Worm (Caenorhabditis elegans): ENCODE measurements around the gene srw-44.

srw-44 gene

DNA sequence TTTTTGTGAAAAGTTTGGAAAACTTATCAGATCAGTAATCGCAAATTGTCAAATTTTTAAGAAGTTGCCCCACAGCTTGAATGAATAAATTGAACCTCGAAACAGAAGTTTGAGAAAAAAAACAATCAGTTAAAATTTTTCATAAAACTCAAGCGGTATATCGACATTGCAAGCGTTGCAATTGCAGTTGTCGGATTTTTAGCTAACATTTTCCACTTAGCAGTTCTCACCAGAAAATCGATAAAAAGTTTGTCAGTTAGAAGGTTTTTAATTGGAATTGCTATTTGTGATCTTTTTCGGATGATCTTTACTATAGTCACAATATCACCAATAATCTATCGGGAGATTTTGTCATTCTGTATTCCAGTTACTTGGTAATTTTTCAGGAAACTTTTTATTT, 5.6 kb downstream of the srw-44 start, which contains the start of gene srw-43:
Gene srw-43, plus strand, starts transcription at position 301 of the 400 bp plus-strand sequence.
- TF ChIP-seq elt-3 (tag; optimal IDR thresholded peaks at IDR 0.05): no peak
- no peak for TF ChIP-seq snpc-4 (tag; optimal IDR thresholded peaks at IDR 0.05)
- no peak for TF ChIP-seq ham-2 (GFP tag; optimal IDR thresholded peaks at IDR 0.05)
- no peak for TF ChIP-seq nhr-76 (tag; optimal IDR thresholded peaks at IDR 0.05)
- no peak for TF ChIP-seq ceh-43 (GFP tag; optimal IDR thresholded peaks at IDR 0.05)
- no peak for TF ChIP-seq sptf-1 (tag; optimal IDR thresholded peaks at IDR 0.05)
- no peak for TF ChIP-seq ceh-39 (tag; optimal IDR thresholded peaks at IDR 0.05)
- no peak for TF ChIP-seq unc-62 (GFP tag; optimal IDR thresholded peaks at IDR 0.05)
- TF ChIP-seq drap-1 (GFP tag; optimal IDR thresholded peaks at IDR 0.05): no peak
- no peak for TF ChIP-seq nhr-237 (tag; optimal IDR thresholded peaks at IDR 0.05)
- no peak for TF ChIP-seq unc-39 (tag; optimal IDR thresholded peaks at IDR 0.05)
- TF ChIP-seq ceh-83 (GFP tag; optimal IDR thresholded peaks at IDR 0.05): no peak
- no peak for TF ChIP-seq nhr-12 (tag; optimal IDR thresholded peaks at IDR 0.05)
- no peak for TF ChIP-seq sem-2 (GFP tag; optimal IDR thresholded peaks at IDR 0.05)

DNA sequence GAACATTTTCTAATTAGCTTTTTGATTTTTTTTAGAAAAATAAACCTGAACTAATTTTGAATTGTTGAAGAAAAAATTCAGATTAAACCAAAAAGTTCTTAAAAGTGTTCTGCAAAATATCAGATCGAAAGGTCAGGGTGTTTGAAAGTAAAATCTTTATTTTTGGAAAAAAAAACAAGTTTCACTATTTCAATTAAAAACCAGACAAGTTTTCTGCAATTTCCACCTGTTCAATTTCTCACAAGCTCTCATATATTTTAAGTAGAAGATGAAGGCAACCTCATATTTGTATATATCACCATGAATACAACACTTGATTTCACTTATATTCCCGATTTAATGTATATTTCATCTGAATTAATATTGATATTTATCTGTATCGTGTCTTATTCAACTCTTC, 7.1 kb downstream of the srw-44 start, which contains the start of gene srz-102:
Gene srz-102, plus strand, starts transcription at position 301 of the 400 bp plus-strand sequence.
- TF ChIP-seq unc-120 (tag; optimal IDR thresholded peaks at IDR 0.05; ENCODE audit: poor library complexity, severe bottlenecking) (no peak), nhr-12 (tag; optimal IDR thresholded peaks at IDR 0.05) (no peak), lin-13 (tag; optimal IDR thresholded peaks at IDR 0.05) (no peak), mab-5 (tag; optimal IDR thresholded peaks at IDR 0.05) (no peak)

DNA sequence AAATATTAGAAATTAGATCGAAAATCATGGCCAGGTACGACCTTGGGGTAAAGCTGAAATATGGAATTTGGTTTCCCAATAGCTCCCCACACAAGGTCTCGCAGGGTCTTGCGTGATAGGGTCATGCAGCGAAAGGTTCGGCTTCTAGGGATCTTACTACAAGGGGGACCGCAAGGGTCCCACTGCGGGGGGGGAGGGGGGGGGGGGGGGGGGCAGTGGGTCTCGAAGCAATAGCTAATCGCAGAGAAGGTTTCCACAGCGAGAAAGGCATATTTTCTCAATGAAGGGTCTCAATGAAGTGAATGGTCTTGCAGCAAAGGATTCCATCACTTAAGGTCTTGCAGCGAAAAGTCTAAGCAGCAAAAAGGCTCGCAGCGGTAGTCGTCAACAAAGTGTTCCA, 12.9 kb downstream of the srw-44 start:
- TF ChIP-seq lin-32 (GFP tag; optimal IDR thresholded peaks at IDR 0.05): no peak
- no peak for TF ChIP-seq cnd-1 (tag; optimal IDR thresholded peaks at IDR 0.05)
- TF ChIP-seq snpc-4 (tag; optimal IDR thresholded peaks at IDR 0.05): no peak
- TF ChIP-seq elt-1 (tag; optimal IDR thresholded peaks at IDR 0.05; ENCODE audit: borderline replicate concordance, insufficient read depth): no peak
- no peak for TF ChIP-seq drap-1 (GFP tag; optimal IDR thresholded peaks at IDR 0.05)
- no peak for TF ChIP-seq blmp-1 (tag; optimal IDR thresholded peaks at IDR 0.05)
- TF ChIP-seq ham-2 (GFP tag; optimal IDR thresholded peaks at IDR 0.05): no peak
- TF ChIP-seq ztf-11 (tag; optimal IDR thresholded peaks at IDR 0.05): no peak
- TF ChIP-seq bed-3 (GFP tag; optimal IDR thresholded peaks at IDR 0.05): no peak
- no peak for TF ChIP-seq nhr-237 (tag; optimal IDR thresholded peaks at IDR 0.05)
- no peak for TF ChIP-seq unc-39 (tag; optimal IDR thresholded peaks at IDR 0.05)
- no peak for TF ChIP-seq M03D4.4 (tag; optimal IDR thresholded peaks at IDR 0.05)
- no peak for TF ChIP-seq ceh-39 (tag; optimal IDR thresholded peaks at IDR 0.05)
- TF ChIP-seq sem-2 (GFP tag; optimal IDR thresholded peaks at IDR 0.05): no peak
- TF ChIP-seq mep-1 (tag; optimal IDR thresholded peaks at IDR 0.05): no peak
- TF ChIP-seq tbx-8 (GFP tag; optimal IDR thresholded peaks at IDR 0.05): no peak
- no peak for TF ChIP-seq nhr-12 (tag; optimal IDR thresholded peaks at IDR 0.05)
- no peak for TF ChIP-seq sptf-1 (tag; optimal IDR thresholded peaks at IDR 0.05)
- no peak for TF ChIP-seq ceh-43 (GFP tag; optimal IDR thresholded peaks at IDR 0.05)
- no peak for TF ChIP-seq pha-4 (tag; optimal IDR thresholded peaks at IDR 0.05)

DNA sequence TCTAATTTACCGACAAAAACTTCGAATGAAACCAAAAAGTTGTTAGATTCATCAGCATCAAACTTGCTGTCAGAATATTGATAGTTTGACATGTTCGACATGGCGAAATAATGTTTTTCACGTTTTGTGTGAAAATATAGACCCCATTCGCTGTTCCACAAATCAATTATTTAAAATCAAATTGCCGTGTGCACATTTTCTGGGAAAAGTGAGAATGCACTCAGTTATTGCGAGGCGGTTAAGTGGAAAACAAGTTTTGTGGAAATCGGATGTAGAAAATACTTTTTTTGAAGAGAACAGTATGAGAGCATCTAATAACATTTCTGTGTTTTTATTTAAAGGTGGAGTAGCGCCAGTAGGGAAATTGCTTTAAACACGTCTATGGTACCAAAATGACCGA, 13.7 kb downstream of the srw-44 start, which contains the start of gene srw-42:
Gene srw-42, minus strand, starts transcription at position 101 of the 400 bp plus-strand sequence.
- no peak for TF ChIP-seq ceh-39 (tag; optimal IDR thresholded peaks at IDR 0.05)
- no peak for TF ChIP-seq snpc-4 (tag; optimal IDR thresholded peaks at IDR 0.05)
- no peak for TF ChIP-seq hlh-1 (tag; optimal IDR thresholded peaks at IDR 0.05)
- no peak for TF ChIP-seq cnd-1 (tag; optimal IDR thresholded peaks at IDR 0.05)
- TF ChIP-seq elt-1 (tag; optimal IDR thresholded peaks at IDR 0.05; ENCODE audit: borderline replicate concordance, insufficient read depth): no peak
- no peak for TF ChIP-seq bed-3 (GFP tag; optimal IDR thresholded peaks at IDR 0.05)
- TF ChIP-seq M03D4.4 (tag; optimal IDR thresholded peaks at IDR 0.05): no peak
- no peak for TF ChIP-seq blmp-1 (tag; optimal IDR thresholded peaks at IDR 0.05)
- no peak for TF ChIP-seq lin-32 (GFP tag; optimal IDR thresholded peaks at IDR 0.05)
- no peak for TF ChIP-seq mls-2 (tag; optimal IDR thresholded peaks at IDR 0.05)
- TF ChIP-seq lin-13 (tag; optimal IDR thresholded peaks at IDR 0.05): no peak
- TF ChIP-seq unc-62 (GFP tag; optimal IDR thresholded peaks at IDR 0.05): no peak
- no peak for TF ChIP-seq ztf-11 (tag; optimal IDR thresholded peaks at IDR 0.05)
- TF ChIP-seq nhr-76 (tag; optimal IDR thresholded peaks at IDR 0.05): no peak
- no peak for TF ChIP-seq nhr-237 (tag; optimal IDR thresholded peaks at IDR 0.05)
- TF ChIP-seq drap-1 (GFP tag; optimal IDR thresholded peaks at IDR 0.05): no peak
- no peak for TF ChIP-seq lsy-2 (tag; optimal IDR thresholded peaks at IDR 0.05)
- no peak for TF ChIP-seq pha-4 (tag; optimal IDR thresholded peaks at IDR 0.05)

DNA sequence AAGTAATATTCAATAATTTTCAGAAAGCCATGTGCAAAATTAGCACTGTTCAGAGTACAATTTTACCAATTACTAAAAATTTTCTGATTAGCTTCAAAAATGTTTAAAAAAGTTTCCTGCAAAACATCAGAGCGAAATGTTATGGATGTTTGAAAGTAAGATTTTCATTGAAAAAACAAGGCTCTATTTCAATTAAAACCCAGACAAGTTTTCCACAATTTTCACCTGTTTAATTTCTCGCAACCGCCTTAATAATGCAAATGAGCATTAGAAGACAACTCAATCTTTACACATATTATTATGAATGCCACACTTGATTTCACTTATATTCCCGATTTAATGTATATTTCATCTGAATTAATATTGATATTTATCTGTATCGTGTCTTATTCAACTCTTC, 14.5 kb downstream of the srw-44 start, which contains the start of gene srz-101:
Gene srz-101, plus strand, starts transcription at position 301 of the 400 bp plus-strand sequence.
- TF ChIP-seq unc-120 (tag; optimal IDR thresholded peaks at IDR 0.05; ENCODE audit: poor library complexity, severe bottlenecking): no peak
- no peak for TF ChIP-seq ces-1 (GFP tag; optimal IDR thresholded peaks at IDR 0.05)
- TF ChIP-seq ham-2 (GFP tag; optimal IDR thresholded peaks at IDR 0.05): no peak
- no peak for TF ChIP-seq ceh-83 (GFP tag; optimal IDR thresholded peaks at IDR 0.05)
- TF ChIP-seq lsy-2 (tag; optimal IDR thresholded peaks at IDR 0.05): no peak
- no peak for TF ChIP-seq ceh-39 (tag; optimal IDR thresholded peaks at IDR 0.05)
- no peak for TF ChIP-seq sptf-1 (tag; optimal IDR thresholded peaks at IDR 0.05)
- no peak for TF ChIP-seq snpc-4 (tag; optimal IDR thresholded peaks at IDR 0.05)
- no peak for TF ChIP-seq mep-1 (tag; optimal IDR thresholded peaks at IDR 0.05)
- TF ChIP-seq flh-1 (GFP tag; optimal IDR thresholded peaks at IDR 0.05): no peak
- TF ChIP-seq ceh-43 (GFP tag; optimal IDR thresholded peaks at IDR 0.05): no peak
- TF ChIP-seq sem-2 (GFP tag; optimal IDR thresholded peaks at IDR 0.05): no peak
- TF ChIP-seq M03D4.4 (tag; optimal IDR thresholded peaks at IDR 0.05): no peak
- TF ChIP-seq cnd-1 (tag; optimal IDR thresholded peaks at IDR 0.05): no peak
- no peak for TF ChIP-seq nhr-237 (tag; optimal IDR thresholded peaks at IDR 0.05)
- TF ChIP-seq unc-39 (tag; optimal IDR thresholded peaks at IDR 0.05): no peak

Data from whole organism, mixed stage, embryonic.